Fruit fly (Drosophila melanogaster): ENCODE data around the gene CG14664.

- no peak for TF ChIP-seq CTCF (optimal IDR thresholded peaks at IDR 0.05)
- no peak for TF ChIP-seq CG8478 (optimal IDR thresholded peaks at IDR 0.05)
Observed at dm6 chr3R:5208115-5208365, 15.9 kb upstream of the CG14664 start.

Measured in S2 (cell line).